Worm (Caenorhabditis elegans) whole organism, young adult: Measurements from ENCODE around the gene M7.8.

ENCODE experiments used
- B0261.1 ChIP-seq: sonication (generic microtip); optimal IDR thresholded peaks from 2 replicates; lab custom pipeline; 2016; ENCODE audit warnings: mild to moderate bottlenecking, missing genetic modification characterization, moderate library complexity, missing compliant biosample characterization
- B0336.3 ChIP-seq: fragments of 200-800 bp; sonication (Bioruptor generic); IDR thresholded peaks from 2 replicates; pipeline ENCODE4 v1.3.6; 2022; ENCODE audit warnings: missing genetic modification characterization, missing compliant biosample characterization
- D2030.7 ChIP-seq: fragments of 200-800 bp; sonication (Bioruptor generic); IDR thresholded peaks from 2 replicates; pipeline ENCODE4 v1.3.6; 2022; ENCODE audit warnings: missing genetic modification reagents, missing genetic modification characterization, missing compliant biosample characterization
- F10E7.11 ChIP-seq: sonication (generic microtip); optimal IDR thresholded peaks from 2 replicates; lab custom pipeline; 2017; ENCODE audit warnings: mild to moderate bottlenecking, missing genetic modification characterization, moderate library complexity, missing compliant biosample characterization
- F39B2.1 ChIP-seq: fragments of 200-800 bp; sonication (Bioruptor generic); IDR thresholded peaks from 2 replicates; pipeline ENCODE4 v1.3.6; 2022; ENCODE audit warnings: missing genetic modification reagents, missing genetic modification characterization, missing compliant biosample characterization
- F52B5.7 ChIP-seq: sonication (generic microtip); optimal IDR thresholded peaks from 2 replicates; lab custom pipeline; 2016; ENCODE audit warnings: mild to moderate bottlenecking, missing genetic modification characterization, missing compliant biosample characterization
- F57A8.1 ChIP-seq: fragments of 200-800 bp; sonication (Bioruptor generic); optimal IDR thresholded peaks from 2 replicates; lab custom pipeline; 2018; ENCODE audit warnings: mild to moderate bottlenecking, missing genetic modification characterization, moderate library complexity, missing compliant biosample characterization
- T26A5.8 ChIP-seq: sonication (generic microtip); optimal IDR thresholded peaks from 2 replicates; lab custom pipeline; 2016; ENCODE audit warnings: missing genetic modification characterization, missing compliant biosample characterization
- Y53F4B.3 ChIP-seq: fragments of 200-800 bp; sonication (Bioruptor generic); IDR thresholded peaks from 2 replicates; pipeline ENCODE4 v1.3.6; 2022; ENCODE audit warnings: missing genetic modification reagents, missing genetic modification characterization, missing compliant biosample characterization
- akir-1 ChIP-seq: fragments of 200-800 bp; sonication (Bioruptor generic); optimal IDR thresholded peaks from 2 replicates; lab custom pipeline; 2018; ENCODE audit warnings: mild to moderate bottlenecking, missing genetic modification characterization, moderate library complexity, missing compliant biosample characterization
- aptf-3 ChIP-seq: fragments of 200-800 bp; sonication (Bioruptor generic); IDR thresholded peaks from 2 replicates; pipeline ENCODE4 v1.3.6; 2022; ENCODE audit warnings: missing genetic modification characterization, missing compliant biosample characterization
- bed-2 ChIP-seq: fragments of 200-800 bp; sonication (Bioruptor generic); IDR thresholded peaks from 2 replicates; pipeline ENCODE4 v1.3.6; 2022; ENCODE audit warnings: missing genetic modification reagents, missing genetic modification characterization, missing compliant biosample characterization
- ceh-100 ChIP-seq: fragments of 200-800 bp; sonication (Bioruptor generic); IDR thresholded peaks from 2 replicates; pipeline ENCODE4 v1.3.6; 2022; ENCODE audit warnings: missing genetic modification reagents, missing genetic modification characterization, missing compliant biosample characterization
- ceh-27 ChIP-seq: fragments of 200-800 bp; sonication (Bioruptor generic); optimal IDR thresholded peaks from 2 replicates; lab custom pipeline; 2018; ENCODE audit warnings: mild to moderate bottlenecking, missing genetic modification characterization, moderate library complexity, missing compliant biosample characterization
- die-1 ChIP-seq: sonication (generic microtip); optimal IDR thresholded peaks from 2 replicates; lab custom pipeline; 2016; ENCODE audit warnings: missing genotype, mild to moderate bottlenecking, missing genetic modification characterization, missing compliant biosample characterization
- dox-1 ChIP-seq: fragments of 200-800 bp; sonication (Bioruptor generic); IDR thresholded peaks from 2 replicates; pipeline ENCODE4 v1.3.6; 2022; ENCODE audit warnings: missing genetic modification reagents, missing genetic modification characterization, missing compliant biosample characterization
- dpff-1 ChIP-seq: sonication (generic microtip); optimal IDR thresholded peaks from 2 replicates; lab custom pipeline; 2017; ENCODE audit warnings: mild to moderate bottlenecking, missing genetic modification characterization, missing compliant biosample characterization
- egl-44 ChIP-seq: fragments of 200-800 bp; sonication (Bioruptor generic); IDR thresholded peaks from 2 replicates; pipeline ENCODE4 v1.3.6; 2022; ENCODE audit warnings: missing genetic modification reagents, missing genetic modification characterization, missing compliant biosample characterization
- egrh-3 ChIP-seq: fragments of 200-800 bp; sonication (Bioruptor generic); IDR thresholded peaks from 2 replicates; pipeline ENCODE4 v1.3.6; 2022; ENCODE audit warnings: missing genetic modification reagents, missing genetic modification characterization, missing compliant biosample characterization
- him-1 ChIP-seq: sonication (generic microtip); optimal IDR thresholded peaks from 2 replicates; lab custom pipeline; 2016; ENCODE audit warnings: missing genotype, missing genetic modification reagents, missing genetic modification characterization, missing compliant biosample characterization
- hmg-20 ChIP-seq: fragments of 200-800 bp; sonication (Bioruptor generic); IDR thresholded peaks from 2 replicates; pipeline ENCODE4 v1.3.6; 2022; ENCODE audit warnings: missing genetic modification reagents, missing genetic modification characterization, missing compliant biosample characterization
- lin-40 ChIP-seq: sonication (generic microtip); optimal IDR thresholded peaks from 2 replicates; lab custom pipeline; 2016; ENCODE audit warnings: missing genetic modification characterization, mild to moderate bottlenecking, missing compliant biosample characterization, missing genotype, missing genetic modification reagents
- lsl-1 ChIP-seq: fragments of 200-800 bp; sonication (Bioruptor generic); optimal IDR thresholded peaks from 2 replicates; lab custom pipeline; 2018; ENCODE audit warnings: mild to moderate bottlenecking, missing genetic modification characterization, moderate library complexity, missing compliant biosample characterization
- lsy-27 ChIP-seq: sonication (generic microtip); optimal IDR thresholded peaks from 2 replicates; lab custom pipeline; 2017; ENCODE audit warnings: missing genetic modification characterization, mild to moderate bottlenecking, missing compliant biosample characterization, antibody characterized with exemption, missing genotype, borderline replicate concordance; ENCODE audit not compliant: insufficient read depth
- madf-6 ChIP-seq: fragments of 200-800 bp; sonication (Bioruptor generic); IDR thresholded peaks from 2 replicates; pipeline ENCODE4 v1.3.6; 2022; ENCODE audit warnings: missing genetic modification reagents, missing genetic modification characterization, missing compliant biosample characterization
- madf-8 ChIP-seq: fragments of 200-800 bp; sonication (Bioruptor generic); conservative IDR thresholded peaks from 2 replicates; pipeline ENCODE4 v1.3.6; 2022; ENCODE audit warnings: missing genetic modification reagents, missing genetic modification characterization, missing compliant biosample characterization
- mes-4 ChIP-seq: sonication (generic microtip); optimal IDR thresholded peaks from 2 replicates; lab custom pipeline; 2016; ENCODE audit warnings: missing genotype, missing genetic modification characterization, missing compliant biosample characterization
- nfya-2 ChIP-seq: fragments of 200-800 bp; sonication (Bioruptor generic); IDR thresholded peaks from 2 replicates; pipeline ENCODE4 v1.3.6; 2022; ENCODE audit warnings: missing genetic modification reagents, missing genetic modification characterization, missing compliant biosample characterization
- nfyb-1 ChIP-seq: fragments of 200-800 bp; sonication (Bioruptor generic); IDR thresholded peaks from 2 replicates; pipeline ENCODE4 v1.3.6; 2022; ENCODE audit warnings: missing genetic modification reagents, missing genetic modification characterization, missing compliant biosample characterization
- nhr-120 ChIP-seq: fragments of 200-800 bp; sonication (Bioruptor generic); IDR thresholded peaks from 2 replicates; pipeline ENCODE4 v1.3.6; 2022; ENCODE audit warnings: missing genetic modification characterization, missing compliant biosample characterization
- nhr-80 ChIP-seq: sonication (generic microtip); optimal IDR thresholded peaks from 2 replicates; lab custom pipeline; 2016; ENCODE audit warnings: missing genetic modification characterization, missing compliant biosample characterization
- nhr-90 ChIP-seq: sonication (generic microtip); optimal IDR thresholded peaks from 2 replicates; lab custom pipeline; 2016; ENCODE audit warnings: missing genotype, mild to moderate bottlenecking, missing genetic modification characterization, missing compliant biosample characterization
- pbrm-1 ChIP-seq: fragments of 200-800 bp; sonication (Bioruptor generic); IDR thresholded peaks from 2 replicates; pipeline ENCODE4 v1.3.6; 2022; ENCODE audit warnings: missing genetic modification reagents, missing genetic modification characterization, missing compliant biosample characterization
- snpc-4 ChIP-seq, 5 experiments: fragments of 150-350 bp in 1 of 5; sonication (generic microtip) in 4 of 5; optimal IDR thresholded peaks; 2 replicates each; lab custom pipeline; 2014 to 2018; ENCODE audit warnings: missing genetic modification characterization in 5 of 5, missing biosample characterization in 3 of 5, antibody characterized with exemption in 2 of 5, mild to moderate bottlenecking in 2 of 5, missing compliant biosample characterization in 2 of 5, missing genotype in 2 of 5, moderate library complexity in 2 of 5, missing genetic modification reagents in 1 of 5
- tbp1 ChIP-seq: fragments of 200-800 bp; sonication (Bioruptor generic); optimal IDR thresholded peaks from 2 replicates; lab custom pipeline; 2018; ENCODE audit warnings: mild to moderate bottlenecking, missing genetic modification characterization, missing compliant biosample characterization
- ztf-28 ChIP-seq: fragments of 200-800 bp; sonication (Bioruptor generic); IDR thresholded peaks from 2 replicates; pipeline ENCODE4 v1.3.6; 2022; ENCODE audit warnings: missing genetic modification reagents, missing genetic modification characterization, missing compliant biosample characterization
- ztf-6 ChIP-seq: fragments of 200-800 bp; sonication (Bioruptor generic); IDR thresholded peaks from 2 replicates; pipeline ENCODE4 v1.3.6; 2022; ENCODE audit warnings: missing genetic modification reagents, missing genetic modification characterization, missing compliant biosample characterization

Gene M7.8

ce11 chrIV:11053652-11054317 lies 41.1 kb downstream of the M7.8 start, which contains the start of the genes F36H1.12 and lin-3 (continued):
- TF ChIP-seq B0336.3 (GFP tag; lab: Robert Waterston, UW) (no peak), madf-6 (GFP tag; lab: Robert Waterston, UW) (peak; percentile 56; the same call in 1 of the 2 replicates), ceh-100 (peak; percentile 93), nfya-2 (GFP tag; lab: Robert Waterston, UW) (no peak), madf-8 (GFP tag; lab: Robert Waterston, UW) (peak; percentile 20; the same call in 1 of the 2 replicates), D2030.7 (GFP tag; lab: Robert Waterston, UW) (peak; percentile 53; the same call in 1 of the 2 replicates), egrh-3 (GFP tag; lab: Robert Waterston, UW) (no peak)
- TF ChIP-seq, all 124 proteins: peak for 9

DNA sequence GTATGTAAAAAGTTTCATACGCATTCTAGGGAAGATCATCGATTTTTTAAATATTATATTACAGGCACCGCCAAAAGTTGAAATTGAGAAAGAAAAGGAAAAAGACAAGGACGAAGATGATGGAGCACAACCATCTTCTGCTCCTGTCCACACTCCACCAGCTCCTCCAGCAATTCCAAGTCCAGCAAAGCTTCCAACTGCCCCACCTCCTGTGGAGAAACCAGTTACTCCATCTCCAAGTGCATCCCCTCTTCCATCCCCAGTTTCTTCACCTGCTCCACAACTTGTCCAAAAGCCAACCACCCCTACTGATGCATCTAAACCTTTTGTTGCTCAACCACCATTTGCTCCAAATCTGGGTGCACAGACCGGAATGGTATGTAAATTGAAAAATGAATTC lies 42.9 kb downstream of the M7.8 start:
- TF ChIP-seq mes-4 (no peak), nhr-80 (tag; lab: Kevin White, UChicago) (no peak), F10E7.11 (tag; lab: Kevin White, UChicago) (no peak), lin-40 (tag; lab: Kevin White, UChicago) (no peak), Y53F4B.3 (GFP tag; lab: Robert Waterston, UW) (no peak), F39B2.1 (GFP tag; lab: Robert Waterston, UW) (no peak), T26A5.8 (tag; lab: Kevin White, UChicago) (no peak), bed-2 (no peak), dpff-1 (tag; lab: Kevin White, UChicago) (no peak)
- TF ChIP-seq, all 124 proteins: peak for 0

DNA sequence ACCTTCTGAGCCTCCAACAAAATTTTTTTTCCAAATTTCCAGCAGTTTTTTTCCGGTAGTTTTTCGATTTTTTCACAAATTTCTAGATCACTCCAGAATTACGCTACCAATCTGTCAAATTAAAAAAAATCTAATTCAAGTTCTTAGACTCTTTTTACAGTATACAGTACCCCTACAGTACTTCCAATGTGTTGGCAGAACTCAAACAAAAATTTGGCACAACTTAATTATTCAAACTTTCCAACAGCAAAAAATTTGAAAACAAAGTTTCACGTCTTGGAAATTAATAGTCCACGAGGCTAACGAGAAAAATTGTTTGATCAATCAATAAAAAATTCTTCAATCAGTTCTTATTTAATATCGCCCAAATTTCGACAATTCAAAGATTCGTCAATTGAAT lies 45.1 kb downstream of the M7.8 start, which contains the start of gene F36H1.3:
Gene F36H1.3 (plus strand): TSS at position 323 of the 400 bp plus-strand sequence.
- no peak for TF ChIP-seq ztf-6 (GFP tag; lab: Robert Waterston, UW)
- TF ChIP-seq snpc-4 (GFP tag; optimal IDR thresholded peaks at IDR 0.05; lab: Kevin White, UChicago): no peak
- no peak for TF ChIP-seq snpc-4 (tag; optimal IDR thresholded peaks at IDR 0.05; lab: Kevin White, UChicago)
- TF ChIP-seq ztf-28: no peak
- no peak for TF ChIP-seq nhr-120 (GFP tag; lab: Robert Waterston, UW)
- TF ChIP-seq egl-44: no peak
- TF ChIP-seq die-1: no peak
- no peak for TF ChIP-seq nhr-90
- TF ChIP-seq ceh-27: no peak
- TF ChIP-seq lsy-27: no peak
- no peak for TF ChIP-seq B0261.1 (tag; lab: Kevin White, UChicago)
- TF ChIP-seq lsl-1: no peak
- TF ChIP-seq F57A8.1 (GFP tag; lab: Kevin White, UChicago): no peak
- TF ChIP-seq, all 124 proteins: peak for 0

DNA sequence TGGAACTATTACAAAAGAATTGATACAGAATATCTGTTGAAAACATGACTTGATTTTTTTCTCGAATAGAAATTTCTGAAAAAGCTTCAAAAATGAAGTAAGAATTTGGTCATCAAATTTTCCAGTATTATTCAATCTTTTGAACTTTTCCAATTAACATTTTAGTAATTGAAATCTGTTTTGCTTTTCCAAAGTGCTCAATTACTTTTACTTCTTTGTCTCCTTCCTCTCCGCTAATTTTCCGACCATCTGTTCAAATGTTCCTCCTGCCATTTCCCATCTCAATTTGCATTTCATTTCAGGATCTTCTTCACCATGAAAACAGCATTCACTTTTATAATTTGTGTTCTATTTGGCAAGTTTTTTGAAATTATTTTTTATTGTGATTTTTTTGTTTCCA lies 46.0 kb downstream of the M7.8 start, which contains the start of gene F36H1.11:
Gene F36H1.11 (plus strand): TSS at position 301 of the 400 bp plus-strand sequence.
- TF ChIP-seq egrh-3 (GFP tag; lab: Robert Waterston, UW) (no peak), hmg-20 (GFP tag; lab: Robert Waterston, UW) (no peak), dox-1 (GFP tag; lab: Robert Waterston, UW) (no peak), pbrm-1 (GFP tag; lab: Robert Waterston, UW) (no peak), tbp1 (GFP tag; lab: Kevin White, UChicago) (no peak), him-1 (no peak), F39B2.1 (GFP tag; lab: Robert Waterston, UW) (no peak), nfyb-1 (GFP tag; lab: Robert Waterston, UW) (no peak), aptf-3 (GFP tag; lab: Robert Waterston, UW) (no peak), B0261.1 (tag; lab: Kevin White, UChicago) (no peak), B0336.3 (GFP tag; lab: Robert Waterston, UW) (no peak), F52B5.7 (tag; lab: Kevin White, UChicago) (no peak), akir-1 (no peak)
